Worm (Caenorhabditis elegans): ENCODE results near the gene F38H4.3.

DNA sequence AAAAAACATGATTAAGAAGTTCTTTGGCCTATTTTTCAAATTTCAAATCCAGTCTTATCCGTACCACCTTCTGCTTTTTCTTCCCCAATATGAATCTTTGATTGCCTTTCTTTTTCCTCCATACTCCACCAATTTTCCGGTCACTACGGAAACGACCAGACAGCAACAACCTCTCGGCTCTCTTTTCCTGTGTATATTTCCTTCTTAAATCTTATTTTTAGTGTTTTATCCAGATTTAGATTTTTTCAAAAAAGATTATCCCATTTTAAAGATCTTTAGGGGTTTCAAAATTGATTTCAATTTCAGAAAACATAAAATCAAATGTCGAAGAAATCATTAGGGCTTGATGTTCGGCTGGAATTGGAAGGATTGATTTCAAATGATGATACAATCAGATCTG, 22.0 kb downstream of the F38H4.3 start, which contains the start of gene trpa-1:
- TF ChIP-seq snpc-4 (tag; optimal IDR thresholded peaks at IDR 0.05) (no peak), nhr-11 (tag; optimal IDR thresholded peaks at IDR 0.05) (no peak), jun-1 (tag; optimal IDR thresholded peaks at IDR 0.05) (no peak), ztf-11 (tag; optimal IDR thresholded peaks at IDR 0.05) (no peak), daf-12 (tag; optimal IDR thresholded peaks at IDR 0.05) (no peak), ZK546.5 (tag; optimal IDR thresholded peaks at IDR 0.05) (no peak), sea-2 (GFP tag; optimal IDR thresholded peaks at IDR 0.05) (no peak)
